Worm (Caenorhabditis elegans): ENCODE measurements around the gene pccb-1.
A peak's percentile ranks its signal among the peaks of the same experiment; 100 is the strongest.

- peak; percentile 26 for TF ChIP-seq W03F9.2 (tag; optimal IDR thresholded peaks at IDR 0.05)
- no peak for TF ChIP-seq dao-5 (tag; optimal IDR thresholded peaks at IDR 0.05)
These were observed 26.0 kb downstream of the pccb-1 start for ce11 chrX:3115134-3116032.
